Worm (Caenorhabditis elegans) whole organism, late embryonic: ENCODE results near the gene vha-3.

ENCODE experiments used
- C38D4.7 ChIP-seq: fragments of 200-800 bp; sonication (Bioruptor generic); optimal IDR thresholded peaks from 2 replicates; lab custom pipeline; 2018; ENCODE audit warnings: mild to moderate bottlenecking, missing genetic modification characterization, moderate library complexity, missing compliant biosample characterization
- K02D7.2 ChIP-seq: sonication (generic microtip); optimal IDR thresholded peaks from 2 replicates; lab custom pipeline; 2017; ENCODE audit warnings: mild to moderate bottlenecking, missing genetic modification characterization, missing compliant biosample characterization
- K09A11.1 ChIP-seq: sonication (generic microtip); optimal IDR thresholded peaks from 2 replicates; lab custom pipeline; 2017; ENCODE audit warnings: antibody characterized with exemption, mild to moderate bottlenecking, missing genetic modification characterization, missing compliant biosample characterization; ENCODE audit not compliant: insufficient read depth
- T23F11.4 ChIP-seq: fragments of 200-800 bp; sonication (Bioruptor generic); optimal IDR thresholded peaks from 2 replicates; lab custom pipeline; 2018; ENCODE audit warnings: mild to moderate bottlenecking, missing genetic modification characterization, missing compliant biosample characterization
- ceh-18 ChIP-seq: sonication (generic microtip); optimal IDR thresholded peaks from 2 replicates; lab custom pipeline; 2016; ENCODE audit warnings: missing genetic modification characterization, missing compliant biosample characterization
- ceh-19 ChIP-seq: fragments of 200-800 bp; sonication (Bioruptor generic); optimal IDR thresholded peaks from 2 replicates; lab custom pipeline; 2018; ENCODE audit warnings: mild to moderate bottlenecking, missing genetic modification characterization, missing compliant biosample characterization
- ceh-2 ChIP-seq: sonication (generic microtip); optimal IDR thresholded peaks from 2 replicates; lab custom pipeline; 2016; ENCODE audit warnings: missing genotype, missing genetic modification characterization, missing compliant biosample characterization
- ceh-22 ChIP-seq: sonication (generic microtip); optimal IDR thresholded peaks from 2 replicates; lab custom pipeline; 2017; ENCODE audit warnings: missing biosample characterization, missing genetic modification characterization
- ceh-30 ChIP-seq: fragments of 150-350 bp; optimal IDR thresholded peaks from 2 replicates; lab custom pipeline; 2014; ENCODE audit warnings: missing biosample characterization, missing genetic modification characterization
- ceh-31 ChIP-seq: sonication (generic microtip); optimal IDR thresholded peaks from 2 replicates; lab custom pipeline; 2016; ENCODE audit warnings: missing genetic modification characterization, missing compliant biosample characterization
- ceh-45 ChIP-seq: fragments of 200-800 bp; sonication (Bioruptor generic); IDR thresholded peaks from 2 replicates; pipeline ENCODE4 v1.3.6; 2022; ENCODE audit warnings: missing genetic modification reagents, missing genetic modification characterization, missing compliant biosample characterization
- ceh-48 ChIP-seq: sonication (generic microtip); optimal IDR thresholded peaks from 2 replicates; lab custom pipeline; 2016; ENCODE audit warnings: missing genetic modification characterization, inconsistent platforms, missing compliant biosample characterization
- ceh-9 ChIP-seq: sonication (generic microtip); optimal IDR thresholded peaks from 2 replicates; lab custom pipeline; 2016; ENCODE audit warnings: mild to moderate bottlenecking, missing genetic modification characterization, inconsistent platforms, missing compliant biosample characterization
- dmd-4 ChIP-seq: sonication (generic microtip); optimal IDR thresholded peaks from 2 replicates; lab custom pipeline; 2016; ENCODE audit warnings: borderline replicate concordance, missing genetic modification characterization, missing compliant biosample characterization
- elt-2 ChIP-seq: sonication (generic microtip); optimal IDR thresholded peaks from 2 replicates; lab custom pipeline; 2016; ENCODE audit warnings: missing genetic modification reagents, missing genetic modification characterization, missing compliant biosample characterization
- ets-4 ChIP-seq: sonication (generic microtip); optimal IDR thresholded peaks from 2 replicates; lab custom pipeline; 2016; ENCODE audit warnings: missing genetic modification characterization, missing compliant biosample characterization
- eyg-1 ChIP-seq: sonication (generic microtip); optimal IDR thresholded peaks from 2 replicates; lab custom pipeline; 2016; ENCODE audit warnings: missing genotype, missing genetic modification characterization, missing compliant biosample characterization
- fkh-10 ChIP-seq: fragments of 150-350 bp; optimal IDR thresholded peaks from 2 replicates; lab custom pipeline; 2014; ENCODE audit warnings: missing biosample characterization, missing genetic modification reagents, missing genetic modification characterization
- fkh-6 ChIP-seq: sonication (generic microtip); optimal IDR thresholded peaks from 2 replicates; lab custom pipeline; 2016; ENCODE audit warnings: missing genetic modification characterization, missing compliant biosample characterization
- gmeb-2 ChIP-seq: sonication (generic microtip); optimal IDR thresholded peaks from 2 replicates; lab custom pipeline; 2016; ENCODE audit warnings: missing genetic modification characterization, inconsistent platforms, missing compliant biosample characterization
- hlh-13 ChIP-seq: fragments of 200-800 bp; sonication (Bioruptor generic); optimal IDR thresholded peaks from 2 replicates; lab custom pipeline; 2018; ENCODE audit warnings: mild to moderate bottlenecking, missing genetic modification characterization, missing compliant biosample characterization
- hlh-15 ChIP-seq: sonication (generic microtip); optimal IDR thresholded peaks from 2 replicates; lab custom pipeline; 2016; ENCODE audit warnings: missing genetic modification characterization, missing compliant biosample characterization
- hlh-8 ChIP-seq: sonication (generic microtip); optimal IDR thresholded peaks from 2 replicates; lab custom pipeline; 2016; ENCODE audit warnings: missing genotype, missing genetic modification characterization, missing compliant biosample characterization
- lim-6 ChIP-seq: sonication (generic microtip); optimal IDR thresholded peaks from 2 replicates; lab custom pipeline; 2016; ENCODE audit warnings: missing genetic modification characterization, missing compliant biosample characterization
- mec-3 ChIP-seq: sonication (generic microtip); optimal IDR thresholded peaks from 2 replicates; lab custom pipeline; 2016; ENCODE audit warnings: borderline replicate concordance, missing genetic modification characterization, missing compliant biosample characterization
- nfya-1 ChIP-seq: sonication (generic microtip); optimal IDR thresholded peaks from 2 replicates; lab custom pipeline; 2017; ENCODE audit warnings: missing genetic modification characterization, mild to moderate bottlenecking, missing compliant biosample characterization, antibody characterized with exemption, moderate library complexity
- nhr-11 ChIP-seq: fragments of 150-350 bp; optimal IDR thresholded peaks from 2 replicates; lab custom pipeline; 2014; ENCODE audit warnings: missing biosample characterization, missing genetic modification characterization
- pha-2 ChIP-seq: sonication (generic microtip); optimal IDR thresholded peaks from 2 replicates; lab custom pipeline; 2017; ENCODE audit warnings: mild to moderate bottlenecking, missing genetic modification characterization, missing compliant biosample characterization
- pros-1 ChIP-seq: fragments of 150-350 bp; optimal IDR thresholded peaks from 2 replicates; lab custom pipeline; 2014; ENCODE audit warnings: missing biosample characterization, missing genetic modification reagents, missing genetic modification characterization
- ref-2 ChIP-seq: sonication (generic microtip); optimal IDR thresholded peaks from 2 replicates; lab custom pipeline; 2016; ENCODE audit warnings: missing genetic modification characterization, missing compliant biosample characterization
- rnt-1 ChIP-seq: sonication (generic microtip); optimal IDR thresholded peaks from 2 replicates; lab custom pipeline; 2016; ENCODE audit warnings: missing genetic modification characterization, missing compliant biosample characterization
- sdc-2 ChIP-seq: sonication (generic microtip); optimal IDR thresholded peaks from 2 replicates; lab custom pipeline; 2016; ENCODE audit warnings: missing genotype, missing genetic modification characterization, missing compliant biosample characterization
- syd-9 ChIP-seq: sonication (generic microtip); optimal IDR thresholded peaks from 2 replicates; lab custom pipeline; 2016; ENCODE audit warnings: mild to moderate bottlenecking, missing genetic modification characterization, moderate library complexity, missing compliant biosample characterization
- tbx-2 ChIP-seq: sonication (generic microtip); optimal IDR thresholded peaks from 2 replicates; lab custom pipeline; 2016; ENCODE audit warnings: missing genetic modification characterization, missing compliant biosample characterization
- ztf-16 ChIP-seq: sonication (generic microtip); optimal IDR thresholded peaks from 2 replicates; lab custom pipeline; 2017; ENCODE audit warnings: missing genetic modification characterization, missing compliant biosample characterization

The vha-3 gene

DNA sequence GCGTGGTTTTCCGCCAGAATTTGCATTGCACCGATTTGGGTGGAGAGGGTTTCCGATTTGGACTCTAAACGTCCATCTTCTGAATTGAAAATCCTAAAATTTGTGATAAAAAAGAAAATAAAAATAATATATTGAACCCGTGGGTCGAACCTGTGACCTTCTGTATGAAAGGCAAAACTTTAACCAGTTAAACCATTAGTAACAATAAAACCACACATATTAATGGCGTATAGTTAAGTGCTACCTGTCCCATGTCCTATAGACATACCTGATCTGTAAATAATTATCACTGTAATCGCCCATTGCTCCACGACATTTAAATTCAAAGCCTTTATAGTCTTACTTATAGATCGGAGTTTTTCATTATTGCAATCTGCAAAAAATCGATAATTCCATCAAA is 11.6 kb upstream of the vha-3 start:
- TF ChIP-seq elt-2 (tag; lab: Kevin White, UChicago), result no peak
- no peak for TF ChIP-seq fkh-10 (GFP tag; lab: Kevin White, UChicago)
- no peak for TF ChIP-seq hlh-8
- TF ChIP-seq ceh-9 (tag; lab: Kevin White, UChicago), result no peak
- TF ChIP-seq sdc-2 (tag; lab: Kevin White, UChicago), result no peak
- no peak for TF ChIP-seq syd-9 (tag; lab: Kevin White, UChicago)
- no peak for TF ChIP-seq hlh-15

DNA sequence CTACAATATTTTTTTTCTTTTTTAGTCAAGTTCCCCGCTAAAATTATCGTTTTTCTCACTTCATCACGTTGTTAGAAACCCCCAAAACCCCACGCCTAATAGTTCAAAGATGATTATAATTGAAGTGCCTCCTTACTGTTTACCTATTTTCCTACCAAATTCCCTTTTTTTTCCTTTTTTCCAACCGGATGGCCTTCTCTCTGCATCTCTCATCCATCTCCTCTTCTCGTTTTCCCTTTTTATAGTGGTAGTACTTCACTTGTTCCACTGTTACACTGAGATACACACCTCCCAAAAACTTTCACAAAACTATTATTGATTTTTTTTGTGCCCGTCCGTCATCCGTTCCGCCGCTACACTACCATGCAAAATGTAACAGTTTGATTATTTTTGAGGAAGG is 7.3 kb upstream of the vha-3 start, which contains the start of gene nsy-4:
Gene nsy-4 (plus strand): TSS at position 274 of the 400 bp plus-strand sequence.
- TF ChIP-seq hlh-15, result no peak
- no peak for TF ChIP-seq ztf-16 (tag; lab: Kevin White, UChicago)
- no peak for TF ChIP-seq gmeb-2 (tag; lab: Kevin White, UChicago)
- no peak for TF ChIP-seq K09A11.1 (tag; lab: Kevin White, UChicago)
- no peak for TF ChIP-seq C38D4.7
- TF ChIP-seq ceh-18 (tag; lab: Kevin White, UChicago), result no peak
- TF ChIP-seq ets-4 (tag; lab: Kevin White, UChicago), result no peak
- TF ChIP-seq ceh-22, result no peak
- TF ChIP-seq ceh-45 (GFP tag; lab: Robert Waterston, UW), result no peak
- TF ChIP-seq T23F11.4 (GFP tag; lab: Kevin White, UChicago), result no peak
- no peak for TF ChIP-seq hlh-13
- no peak for TF ChIP-seq dmd-4
- TF ChIP-seq ceh-19 (GFP tag; lab: Kevin White, UChicago), result no peak
- no peak for TF ChIP-seq hlh-8
- TF ChIP-seq mec-3 (tag; lab: Kevin White, UChicago), result no peak

DNA sequence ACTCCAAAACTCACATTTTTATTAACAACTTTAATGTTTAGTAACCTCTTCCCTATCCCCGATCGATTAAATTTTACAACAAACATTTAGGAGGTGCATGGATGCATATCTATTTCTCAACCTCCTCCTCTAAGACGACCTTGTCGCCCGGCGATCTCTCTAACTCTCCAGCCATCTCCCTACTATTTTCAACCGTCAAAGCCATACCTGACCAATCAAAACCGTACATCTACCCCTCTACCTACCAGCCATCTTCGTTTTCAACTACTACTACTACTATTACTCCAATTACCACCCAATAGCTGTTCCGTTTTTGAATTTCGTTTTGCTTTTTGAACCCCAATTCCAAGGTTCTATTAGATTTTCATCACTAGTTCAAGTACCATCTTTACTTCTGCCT is 5.8 kb upstream of the vha-3 start:
- TF ChIP-seq nfya-1 (tag; lab: Kevin White, UChicago) (peak; percentile 24), ets-4 (tag; lab: Kevin White, UChicago) (no peak)

DNA sequence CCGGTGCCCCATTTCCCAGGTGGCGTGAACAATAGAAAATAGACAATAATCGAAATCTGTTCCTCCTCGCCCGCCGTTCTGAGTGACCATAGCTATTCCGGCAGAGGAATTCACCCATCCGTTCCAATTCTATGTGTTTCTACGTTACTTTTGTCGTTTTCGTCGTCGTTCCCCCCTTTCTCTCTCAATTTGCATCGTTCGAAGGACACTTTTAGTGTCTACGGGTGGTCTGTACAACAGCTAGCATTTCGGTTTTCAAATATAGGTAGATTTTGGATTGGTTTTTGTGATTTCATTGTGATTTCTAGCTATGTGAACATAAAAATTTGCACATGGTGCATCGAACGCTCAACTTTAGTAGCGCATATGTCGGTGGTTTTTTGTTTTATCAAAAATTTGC is 4.3 kb upstream of the vha-3 start:
- TF ChIP-seq fkh-10 (GFP tag; lab: Kevin White, UChicago) (no peak), ceh-30 (tag; lab: Kevin White, UChicago) (no peak), eyg-1 (tag; lab: Kevin White, UChicago) (no peak), ceh-31 (no peak), lim-6 (tag; lab: Kevin White, UChicago) (no peak), ceh-48 (tag; lab: Kevin White, UChicago) (no peak), mec-3 (tag; lab: Kevin White, UChicago) (no peak), pros-1 (no peak), fkh-6 (tag; lab: Kevin White, UChicago) (no peak)

DNA sequence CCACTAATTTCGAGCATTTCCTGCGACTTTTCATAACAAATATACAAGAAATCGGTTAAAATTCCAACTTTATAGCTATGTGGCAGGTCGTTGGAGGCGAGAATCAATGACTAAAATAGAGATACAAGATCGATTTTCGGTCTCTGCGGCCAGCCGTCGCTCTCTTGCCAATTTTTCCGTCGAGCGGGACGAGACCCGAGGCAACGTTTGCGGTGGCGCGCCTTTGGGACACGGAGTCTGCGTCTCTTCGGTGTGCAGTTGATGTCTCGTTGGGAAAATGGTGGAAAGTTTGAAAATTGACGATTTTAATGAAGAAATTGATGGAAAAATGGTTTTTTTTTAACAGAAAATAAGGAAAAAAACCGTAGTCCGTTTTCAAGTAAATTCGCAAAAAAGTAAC is 1.1 kb upstream of the vha-3 start:
- peak; percentile 46 for TF ChIP-seq rnt-1 (tag; lab: Kevin White, UChicago)
- TF ChIP-seq tbx-2 (tag; lab: Kevin White, UChicago), result peak; percentile 26
- no peak for TF ChIP-seq nhr-11 (tag; lab: Kevin White, UChicago)
- peak; percentile 66 for TF ChIP-seq ceh-48 (tag; lab: Kevin White, UChicago)
- peak; percentile 25 for TF ChIP-seq nfya-1 (tag; lab: Kevin White, UChicago)
- no peak for TF ChIP-seq pha-2 (tag; lab: Kevin White, UChicago)
- peak; percentile 2 for TF ChIP-seq ceh-31

DNA sequence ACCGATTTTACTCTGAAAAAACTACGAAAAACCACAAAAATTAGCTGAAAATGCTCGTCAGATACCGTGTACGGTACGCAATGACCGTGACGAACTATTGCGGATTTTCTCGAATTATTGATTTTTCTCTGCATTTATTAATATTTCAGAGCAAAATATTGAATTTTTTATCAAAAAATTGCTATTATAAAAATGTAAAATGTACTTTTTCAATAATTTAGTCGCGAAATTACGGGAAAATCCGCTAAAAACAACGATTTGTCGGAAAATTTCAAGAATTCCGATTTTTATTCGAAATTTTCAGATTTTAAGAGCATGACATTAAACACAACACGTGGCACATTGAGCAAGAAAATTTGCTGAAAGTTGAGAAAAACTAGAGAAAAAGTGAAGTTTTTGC is 528 bp upstream of the vha-3 start, which contains the start of gene Y38F2AL.12:
Gene Y38F2AL.12 (plus strand): TSS at position 301 of the 400 bp plus-strand sequence.
- TF ChIP-seq C38D4.7 (no peak), K02D7.2 (tag; lab: Kevin White, UChicago) (no peak), ceh-2 (no peak), ref-2 (tag; lab: Kevin White, UChicago) (no peak)
